Fruit fly (Drosophila melanogaster) whole organism, wandering third instar larva: ENCODE measurements around the gene CG44085.

Experiments
- Abd-B ChIP-seq: fragments of >200 bp; optimal IDR thresholded peaks from 2 replicates; lab custom pipeline; 2017; ENCODE audit warnings: missing biosample characterization, missing genetic modification characterization
- CG32264 ChIP-seq: fragments of 200-800 bp; sonication (Bioruptor generic); optimal IDR thresholded peaks from 2 replicates; lab custom pipeline; 2016; ENCODE audit warnings: missing biosample characterization, missing genetic modification characterization
- CG9705 ChIP-seq: fragments of 200-800 bp; sonication (Bioruptor generic); optimal IDR thresholded peaks from 2 replicates; lab custom pipeline; 2018; ENCODE audit warnings: missing biosample characterization, mild to moderate bottlenecking, missing genetic modification characterization
- CrebA ChIP-seq: fragments of 200-800 bp; sonication (Bioruptor generic); optimal IDR thresholded peaks from 2 replicates; lab custom pipeline; 2016; ENCODE audit warnings: missing biosample characterization, mild to moderate bottlenecking, missing genetic modification characterization, borderline replicate concordance
- Dfd ChIP-seq: fragments of >200 bp; optimal IDR thresholded peaks from 2 replicates; lab custom pipeline; 2017; ENCODE audit warnings: missing biosample characterization, missing genetic modification characterization
- Dif ChIP-seq: fragments of 200-275, 200-300 bp; sonication (Bioruptor generic); optimal IDR thresholded peaks from 2 replicates; lab custom pipeline; 2018; ENCODE audit warnings: missing biosample characterization, missing genetic modification characterization; ENCODE audit not compliant: partially characterized antibody
- GATAd ChIP-seq: sonication (Bioruptor generic); optimal IDR thresholded peaks from 2 replicates; lab custom pipeline; 2016; ENCODE audit warnings: missing biosample characterization, missing genetic modification characterization
- HLH106 ChIP-seq: fragments of 200-800 bp; optimal IDR thresholded peaks from 3 replicates; lab custom pipeline; 2019; ENCODE audit warnings: missing biosample characterization, mild to moderate bottlenecking, missing genetic modification characterization, moderate library complexity
- Hnf4 ChIP-seq: fragments of 200-800 bp; sonication (Bioruptor generic); optimal IDR thresholded peaks from 2 replicates; lab custom pipeline; 2016; ENCODE audit warnings: missing biosample characterization, mild to moderate bottlenecking, missing genetic modification characterization
- Hr78 ChIP-seq: fragments of >200 bp; optimal IDR thresholded peaks from 2 replicates; lab custom pipeline; 2017; ENCODE audit warnings: missing biosample characterization, missing genetic modification characterization
- Hr83 ChIP-seq: fragments of 200-300 bp; sonication (Bioruptor generic); optimal IDR thresholded peaks from 2 replicates; lab custom pipeline; 2016; ENCODE audit warnings: missing biosample characterization, mild to moderate bottlenecking, missing genetic modification characterization, moderate library complexity; ENCODE audit not compliant: poor library complexity, severe bottlenecking
- Jra ChIP-seq: sonication (Bioruptor generic); optimal IDR thresholded peaks from 2 replicates; lab custom pipeline; 2016; ENCODE audit warnings: missing biosample characterization, missing genetic modification characterization
- Mio ChIP-seq: sonication (Bioruptor generic); optimal IDR thresholded peaks from 2 replicates; lab custom pipeline; 2016; ENCODE audit warnings: missing biosample characterization, missing genetic modification characterization
- Myc ChIP-seq: fragments of >200 bp; optimal IDR thresholded peaks from 2 replicates; lab custom pipeline; 2017
- N ChIP-seq: fragments of >200 bp; optimal IDR thresholded peaks from 2 replicates; lab custom pipeline; 2018; ENCODE audit warnings: missing biosample characterization, missing external identifiers, missing genetic modification characterization
- OdsH ChIP-seq: fragments of 200-800 bp; sonication (Bioruptor generic); optimal IDR thresholded peaks from 2 replicates; lab custom pipeline; 2016; ENCODE audit warnings: missing biosample characterization, mild to moderate bottlenecking, missing genetic modification characterization
- Rel ChIP-seq, 2 experiments: fragments of 200-800 bp; sonication (Bioruptor generic) in 1 of 2; optimal IDR thresholded peaks; 2 replicates in 1 of 2; 3 replicates in 1 of 2; lab custom pipeline; 2016 to 2019; ENCODE audit warnings: mild to moderate bottlenecking in 2 of 2, missing biosample characterization in 2 of 2, missing genetic modification characterization in 2 of 2, moderate library complexity in 1 of 2
- Sp1 ChIP-seq: fragments of 200-800 bp; sonication (Bioruptor generic); optimal IDR thresholded peaks from 3 replicates; lab custom pipeline; 2019; ENCODE audit warnings: missing biosample characterization, mild to moderate bottlenecking, missing genetic modification characterization, moderate library complexity
- Vsx2 ChIP-seq: fragments of 200-300, 225-300 bp; sonication (Bioruptor generic); optimal IDR thresholded peaks from 2 replicates; lab custom pipeline; 2018; ENCODE audit warnings: missing biosample characterization, missing genetic modification characterization; ENCODE audit not compliant: partially characterized antibody
- br ChIP-seq: fragments of 200-800 bp; sonication (Bioruptor generic); optimal IDR thresholded peaks from 2 replicates; lab custom pipeline; 2016; ENCODE audit warnings: missing biosample characterization, missing genetic modification characterization
- brk ChIP-seq: fragments of 200-800 bp; sonication (Bioruptor generic); optimal IDR thresholded peaks from 2 replicates; lab custom pipeline; 2016; ENCODE audit warnings: missing biosample characterization, mild to moderate bottlenecking, missing genetic modification characterization
- dl ChIP-seq, 2 experiments: fragments of 175-275, 200-275 bp in 1 of 2; fragments of 200-275 bp in 1 of 2; sonication (Bioruptor generic); optimal IDR thresholded peaks; lab custom pipeline; 2018; ENCODE audit warnings: mild to moderate bottlenecking in 2 of 2, missing biosample characterization in 2 of 2, missing genetic modification characterization in 2 of 2, moderate library complexity in 2 of 2; ENCODE audit not compliant: partially characterized antibody in 2 of 2, insufficient read depth in 1 of 2
- dmrt93B ChIP-seq: fragments of 200-800 bp; sonication (Bioruptor generic); optimal IDR thresholded peaks from 2 replicates; lab custom pipeline; 2018; ENCODE audit warnings: missing biosample characterization, mild to moderate bottlenecking, missing genetic modification characterization
- dsf ChIP-seq: sonication (Bioruptor generic); optimal IDR thresholded peaks from 2 replicates; lab custom pipeline; 2016; ENCODE audit warnings: missing biosample characterization, missing genetic modification characterization, borderline replicate concordance
- ey ChIP-seq: fragments of 200-800 bp; sonication (Bioruptor generic); optimal IDR thresholded peaks from 2 replicates; lab custom pipeline; 2016; ENCODE audit warnings: missing biosample characterization, missing genetic modification characterization
- foxo ChIP-seq, 2 experiments: fragments of 200-800 bp; sonication (Bioruptor generic); optimal IDR thresholded peaks; 2 replicates in 1 of 2; 3 replicates in 1 of 2; lab custom pipeline; 2016 to 2017; ENCODE audit warnings: missing biosample characterization in 2 of 2, missing genetic modification characterization in 2 of 2
- fru ChIP-seq: fragments of 200-800 bp; sonication (Bioruptor generic); optimal IDR thresholded peaks from 3 replicates; lab custom pipeline; 2016; ENCODE audit warnings: missing biosample characterization, mild to moderate bottlenecking, missing genetic modification characterization
- h ChIP-seq: fragments of 200-800 bp; sonication (Bioruptor generic); optimal IDR thresholded peaks from 3 replicates; lab custom pipeline; 2016; ENCODE audit warnings: missing biosample characterization, mild to moderate bottlenecking, missing genetic modification characterization
- jim ChIP-seq: fragments of 175-275, 200-325 bp; sonication (Bioruptor generic); optimal IDR thresholded peaks from 2 replicates; lab custom pipeline; 2016; ENCODE audit warnings: missing biosample characterization, mild to moderate bottlenecking, missing genetic modification characterization
- lola ChIP-seq: fragments of >200 bp; optimal IDR thresholded peaks from 2 replicates; lab custom pipeline; 2017; ENCODE audit warnings: missing biosample characterization, missing genetic modification characterization
- pan ChIP-seq: fragments of >200 bp; optimal IDR thresholded peaks from 2 replicates; lab custom pipeline; 2017
- psq ChIP-seq: fragments of 200-800 bp; sonication (Bioruptor generic); optimal IDR thresholded peaks from 3 replicates; lab custom pipeline; 2017; ENCODE audit warnings: missing biosample characterization, mild to moderate bottlenecking, missing genetic modification characterization, moderate library complexity
- rgr ChIP-seq: fragments of 200-800 bp; sonication (Bioruptor generic); optimal IDR thresholded peaks from 3 replicates; lab custom pipeline; 2016; ENCODE audit warnings: missing biosample characterization, mild to moderate bottlenecking, missing genetic modification characterization
- sage ChIP-seq: fragments of 200-800 bp; sonication (Bioruptor generic); optimal IDR thresholded peaks from 2 replicates; lab custom pipeline; 2016; ENCODE audit warnings: missing biosample characterization, mild to moderate bottlenecking, missing genetic modification characterization
- sv ChIP-seq: fragments of 200-800 bp; sonication (Bioruptor generic); optimal IDR thresholded peaks from 3 replicates; lab custom pipeline; 2016; ENCODE audit warnings: missing biosample characterization, missing genetic modification characterization
- tai ChIP-seq: sonication (Bioruptor generic); optimal IDR thresholded peaks from 2 replicates; lab custom pipeline; 2016; ENCODE audit warnings: missing biosample characterization, missing genetic modification characterization
- usp ChIP-seq: fragments of >200 bp; optimal IDR thresholded peaks from 2 replicates; lab custom pipeline; 2017; ENCODE audit warnings: missing biosample characterization, missing genetic modification characterization
- woc ChIP-seq: sonication (Bioruptor generic); optimal IDR thresholded peaks from 2 replicates; lab custom pipeline; 2016; ENCODE audit warnings: missing biosample characterization, mild to moderate bottlenecking, missing genetic modification characterization

CG44085 gene

DNA sequence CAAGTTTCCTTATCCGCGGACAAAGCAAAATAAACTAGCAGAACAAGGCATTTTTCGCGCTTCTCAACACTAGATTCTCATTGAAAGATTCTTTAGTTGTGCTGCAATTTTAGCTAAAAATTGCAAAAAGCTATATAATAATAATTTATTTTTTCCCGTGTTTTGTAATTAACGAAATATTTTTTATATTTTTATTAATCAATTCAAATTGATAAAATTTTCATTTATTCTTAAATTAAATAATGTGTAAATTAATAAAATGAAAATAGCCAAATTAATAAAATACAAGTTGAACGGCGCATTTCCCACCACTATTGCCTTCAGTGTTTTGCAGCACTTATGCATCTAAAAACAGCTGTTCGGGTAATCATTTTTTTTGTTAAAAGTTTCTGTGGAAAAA lies 25.6 kb downstream of the CG44085 start, which contains the start of the genes Drep4 and Uvrag:
Drep4 (minus strand) TSS at position 7 of the 400 bp plus-strand sequence.
Uvrag (plus strand) TSS at position 322 of the 400 bp plus-strand sequence.
- TF ChIP-seq sv (GFP tag; lab: Kevin White, UChicago) (peak; percentile 16), N (GFP tag; lab: Kevin White, UChicago) (no peak), woc (GFP tag; lab: Kevin White, UChicago) (peak; percentile 58), psq (GFP tag; lab: Kevin White, UChicago) (peak; percentile 61), h (GFP tag; lab: Kevin White, UChicago) (no peak), HLH106 (tag; lab: Kevin White, UChicago) (peak; percentile 82), fru (GFP tag; lab: Kevin White, UChicago) (peak; percentile 45), Rel (GFP tag; optimal IDR thresholded peaks at IDR 0.05; lab: Kevin White, UChicago) (no peak), Rel (tag; optimal IDR thresholded peaks at IDR 0.05; lab: Kevin White, UChicago) (no peak), CrebA (no peak), jim (no peak), OdsH (GFP tag; lab: Kevin White, UChicago) (peak; percentile 66), Abd-B (GFP tag; lab: Kevin White, UChicago) (no peak), dl (GFP tag; optimal IDR thresholded peaks at IDR 0.05; lab: Kevin White, UChicago; ENCODE audit: insufficient read depth in 1 of 2, partially characterized antibody in 2 of 2) (no peak), Myc (lab: Kevin White, UChicago) (peak; percentile 89), usp (GFP tag; lab: Kevin White, UChicago) (no peak), br (no peak), rgr (peak; percentile 73), sage (GFP tag; lab: Kevin White, UChicago) (peak; percentile 53), Hr83 (no peak), lola (GFP tag; lab: Kevin White, UChicago) (no peak), Dfd (GFP tag; lab: Kevin White, UChicago) (no peak), CG9705 (peak; percentile 47), Mio (GFP tag; lab: Kevin White, UChicago) (no peak), Hnf4 (peak; percentile 62), CG32264 (GFP tag; lab: Kevin White, UChicago) (no peak), Vsx2 (GFP tag; lab: Kevin White, UChicago) (no peak), GATAd (GFP tag; lab: Kevin White, UChicago) (no peak), Dif (GFP tag; lab: Kevin White, UChicago) (no peak), Sp1 (no peak), pan (lab: Kevin White, UChicago) (no peak), ey (GFP tag; lab: Kevin White, UChicago) (no peak), Jra (GFP tag; lab: Kevin White, UChicago) (peak; percentile 51), dmrt93B (GFP tag; lab: Kevin White, UChicago) (peak; percentile 29), Hr78 (no peak), dsf (GFP tag; lab: Kevin White, UChicago) (no peak), tai (GFP tag; lab: Kevin White, UChicago) (peak; percentile 72), foxo (GFP tag; optimal IDR thresholded peaks at IDR 0.05; lab: Kevin White, UChicago) (peak in 1 of 2 experiments; percentile 72), brk (GFP tag; lab: Kevin White, UChicago) (peak; percentile 67)

DNA sequence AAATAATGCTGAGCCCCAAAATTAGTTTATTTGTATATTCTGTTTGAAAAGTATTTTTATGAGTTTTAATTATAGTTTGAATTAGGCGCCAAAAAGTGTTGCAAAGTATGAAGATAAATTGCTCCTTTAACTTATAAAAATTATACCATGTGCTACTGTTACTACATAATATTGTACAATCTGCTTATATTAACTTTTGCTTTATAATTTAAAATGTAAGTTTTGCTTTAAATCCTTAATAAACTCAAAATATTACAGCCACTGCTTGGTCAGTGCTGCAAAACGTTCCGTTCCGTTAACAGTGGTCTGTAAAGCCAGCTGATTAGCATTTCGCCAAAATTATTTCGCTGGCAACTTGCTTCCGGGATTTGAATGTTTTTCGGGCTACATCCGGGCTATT lies 28.9 kb downstream of the CG44085 start, which contains the start of gene CG31729:
CG31729 (plus strand) TSS at position 309 of the 400 bp plus-strand sequence.
- TF ChIP-seq Hr78 (no peak), br (peak; percentile 22), foxo (GFP tag; optimal IDR thresholded peaks at IDR 0.05; lab: Kevin White, UChicago) (peak in 1 of 2 experiments; percentile 44), Rel (GFP tag; optimal IDR thresholded peaks at IDR 0.05; lab: Kevin White, UChicago) (no peak), Rel (tag; optimal IDR thresholded peaks at IDR 0.05; lab: Kevin White, UChicago) (no peak), Myc (lab: Kevin White, UChicago) (no peak), brk (GFP tag; lab: Kevin White, UChicago) (peak; percentile 68), dsf (GFP tag; lab: Kevin White, UChicago) (peak; percentile 33), OdsH (GFP tag; lab: Kevin White, UChicago) (peak; percentile 19), CrebA (no peak), CG32264 (GFP tag; lab: Kevin White, UChicago) (no peak), Jra (GFP tag; lab: Kevin White, UChicago) (peak; percentile 24), woc (GFP tag; lab: Kevin White, UChicago) (peak; percentile 4), h (GFP tag; lab: Kevin White, UChicago) (peak; percentile 72), Hnf4 (peak; percentile 59), pan (lab: Kevin White, UChicago) (no peak), fru (GFP tag; lab: Kevin White, UChicago) (peak; percentile 38), GATAd (GFP tag; lab: Kevin White, UChicago) (no peak)
